Worm (Caenorhabditis elegans) whole organism, L2 larva: ENCODE measurements around the gene lntl-1.

Source experiments
- ama-1 ChIP-seq: fragments of 150-350 bp; optimal IDR thresholded peaks from 2 replicates; lab custom pipeline; 2018; ENCODE audit warnings: inconsistent platforms
- skn-1 ChIP-seq: sonication (generic microtip); optimal IDR thresholded peaks from 2 replicates; lab custom pipeline; 2017; ENCODE audit warnings: missing biosample characterization, missing genetic modification characterization

- TF ChIP-seq ama-1 (lab: Kevin White, UChicago) (no peak), skn-1 (tag; lab: Kevin White, UChicago) (no peak)
Measured at ce11 chrIV:5751997-5752396, 54.9 kb downstream of the lntl-1 start.
